Worm (Caenorhabditis elegans): ENCODE measurements around the gene C04A11.2.

Gene C04A11.2

ce11 chrX:13697520-13697919 is 28.9 kb upstream of the C04A11.2 start:
- TF ChIP-seq npax-4 (tag; optimal IDR thresholded peaks at IDR 0.05): no peak
- no peak for TF ChIP-seq hlh-13 (GFP tag; optimal IDR thresholded peaks at IDR 0.05)
- TF ChIP-seq K02D7.2 (tag; optimal IDR thresholded peaks at IDR 0.05): no peak
- TF ChIP-seq ceh-30 (tag; optimal IDR thresholded peaks at IDR 0.05): no peak

DNA sequence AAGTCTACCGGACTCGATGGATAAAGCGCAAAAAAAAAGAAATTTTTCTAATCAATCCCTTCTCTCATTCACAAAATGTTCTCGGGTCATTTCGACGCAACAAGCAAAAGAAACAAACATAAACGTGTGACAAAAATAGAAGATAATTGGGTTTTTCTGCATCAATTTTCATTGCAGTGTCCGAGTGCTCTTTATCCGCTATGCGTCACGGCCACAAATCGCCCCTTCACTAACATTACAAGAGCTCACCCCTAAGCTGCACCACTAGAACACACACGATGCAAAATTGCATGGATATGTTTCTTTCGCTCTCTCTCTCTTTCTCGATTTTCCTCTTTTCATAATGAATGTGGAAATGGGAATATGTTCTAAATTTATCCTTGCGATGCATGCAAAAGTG is 27.5 kb upstream of the C04A11.2 start:
- TF ChIP-seq nfya-1 (tag; optimal IDR thresholded peaks at IDR 0.05): peak; percentile 10
- TF ChIP-seq sdc-2 (tag; optimal IDR thresholded peaks at IDR 0.05): peak; percentile 67
- no peak for TF ChIP-seq unc-55 (GFP tag; optimal IDR thresholded peaks at IDR 0.05)
- peak; percentile 54 for TF ChIP-seq unc-42 (tag; optimal IDR thresholded peaks at IDR 0.05)

DNA sequence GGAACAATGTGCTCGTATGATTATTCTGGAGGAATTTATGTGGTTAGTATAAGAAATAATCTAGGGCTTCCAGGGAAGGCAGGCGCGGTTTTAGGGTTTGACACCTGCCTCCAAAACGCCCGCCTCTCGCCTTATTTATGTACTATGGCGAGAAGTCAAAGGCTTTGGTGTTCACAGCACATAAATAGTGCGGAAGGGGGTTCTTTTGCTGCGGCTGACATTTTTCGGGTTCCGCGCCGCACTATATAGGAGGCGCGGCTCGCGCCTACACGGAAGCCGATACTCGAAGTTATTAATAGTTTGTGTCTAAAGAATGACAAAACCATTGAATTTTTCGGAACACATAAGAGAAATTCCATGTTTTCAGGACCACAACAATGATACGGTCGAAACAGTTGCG is 21.7 kb upstream of the C04A11.2 start:
- TF ChIP-seq lin-11 (tag; optimal IDR thresholded peaks at IDR 0.05) (no peak), ceh-24 (tag; optimal IDR thresholded peaks at IDR 0.05) (no peak)

DNA sequence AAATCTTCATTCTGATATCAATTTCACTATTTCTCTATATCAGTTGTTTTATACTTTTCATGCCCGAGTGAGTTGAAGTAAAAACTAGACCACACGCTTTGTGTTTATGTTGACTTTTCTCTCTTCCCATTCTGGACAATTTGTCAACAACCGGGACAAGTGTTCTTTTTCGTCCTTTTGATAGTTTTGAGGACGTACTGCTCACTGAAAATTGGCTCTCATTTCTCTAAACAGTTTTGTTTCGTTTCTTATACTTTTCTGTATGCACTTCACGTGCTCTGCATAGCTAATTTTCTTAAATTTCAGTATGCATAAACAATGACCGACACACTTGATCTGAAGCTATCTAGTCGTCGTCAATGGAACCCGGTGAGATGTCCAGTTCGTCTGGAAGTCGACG is 19.0 kb upstream of the C04A11.2 start, which contains the start of gene adm-2:
Gene adm-2 (plus strand): TSS at position 301 of the 400 bp plus-strand sequence.
- TF ChIP-seq ceh-9 (tag; optimal IDR thresholded peaks at IDR 0.05) (no peak), madf-2 (tag; optimal IDR thresholded peaks at IDR 0.05) (no peak), zip-5 (tag; optimal IDR thresholded peaks at IDR 0.05) (no peak), pag-3 (tag; optimal IDR thresholded peaks at IDR 0.05; ENCODE audit: borderline replicate concordance) (no peak)

ce11 chrX:13687111-13687512 is 18.5 kb upstream of the C04A11.2 start:
- no peak for TF ChIP-seq ahr-1 (tag; optimal IDR thresholded peaks at IDR 0.05)
- no peak for TF ChIP-seq ceh-48 (tag; optimal IDR thresholded peaks at IDR 0.05)
- peak; percentile 26 for TF ChIP-seq sox-2 (GFP tag; IDR thresholded peaks at IDR 0.05)
- TF ChIP-seq C08G9.2 (tag; optimal IDR thresholded peaks at IDR 0.05): no peak
- TF ChIP-seq ets-4 (tag; optimal IDR thresholded peaks at IDR 0.05): peak; percentile 10
- TF ChIP-seq syd-9 (tag; optimal IDR thresholded peaks at IDR 0.05): peak; percentile 57
- peak; percentile 39 for TF ChIP-seq hlh-8 (tag; optimal IDR thresholded peaks at IDR 0.05)
- no peak for TF ChIP-seq eyg-1 (tag; optimal IDR thresholded peaks at IDR 0.05)
- peak; percentile 72 for TF ChIP-seq nfya-1 (tag; optimal IDR thresholded peaks at IDR 0.05)
- TF ChIP-seq tbx-2 (tag; optimal IDR thresholded peaks at IDR 0.05): peak; percentile 61
- TF ChIP-seq ama-1 (optimal IDR thresholded peaks at IDR 0.05): no peak
- no peak for TF ChIP-seq unc-3 (GFP tag; conservative IDR thresholded peaks at IDR 0.05)
- TF ChIP-seq unc-3 (tag; optimal IDR thresholded peaks at IDR 0.05): no peak
- peak; percentile 0 for TF ChIP-seq hlh-6 (tag; optimal IDR thresholded peaks at IDR 0.05)
- TF ChIP-seq ceh-2 (tag; optimal IDR thresholded peaks at IDR 0.05): peak; percentile 39
- peak; percentile 51 for TF ChIP-seq ceh-18 (tag; optimal IDR thresholded peaks at IDR 0.05)
- TF ChIP-seq fkh-6 (tag; optimal IDR thresholded peaks at IDR 0.05): no peak
- peak; percentile 28 for TF ChIP-seq rnt-1 (tag; optimal IDR thresholded peaks at IDR 0.05)
- TF ChIP-seq unc-55 (GFP tag; optimal IDR thresholded peaks at IDR 0.05): peak; percentile 95
- TF ChIP-seq sdc-2 (tag; optimal IDR thresholded peaks at IDR 0.05): peak; percentile 85
- TF ChIP-seq pax-1 (tag; optimal IDR thresholded peaks at IDR 0.05): no peak
- peak; percentile 6 for TF ChIP-seq lim-6 (tag; optimal IDR thresholded peaks at IDR 0.05)
- no peak for TF ChIP-seq sox-4 (tag; optimal IDR thresholded peaks at IDR 0.05)
- TF ChIP-seq ceh-34 (tag; optimal IDR thresholded peaks at IDR 0.05): peak; percentile 26
- peak; percentile 40 for TF ChIP-seq hlh-30 (tag; optimal IDR thresholded peaks at IDR 0.05; ENCODE audit: insufficient read depth)
- TF ChIP-seq unc-86 (tag; optimal IDR thresholded peaks at IDR 0.05): no peak
- no peak for TF ChIP-seq che-1 (tag; optimal IDR thresholded peaks at IDR 0.05)
- TF ChIP-seq unc-42 (tag; optimal IDR thresholded peaks at IDR 0.05): peak; percentile 53
- TF ChIP-seq ceh-19 (GFP tag; optimal IDR thresholded peaks at IDR 0.05): peak; percentile 2
- TF ChIP-seq ref-2 (tag; optimal IDR thresholded peaks at IDR 0.05): peak; percentile 50
- TF ChIP-seq dve-1 (tag; optimal IDR thresholded peaks at IDR 0.05): no peak
- no peak for TF ChIP-seq elt-4 (tag; optimal IDR thresholded peaks at IDR 0.05)
- TF ChIP-seq fax-1 (tag; optimal IDR thresholded peaks at IDR 0.05): no peak
- no peak for TF ChIP-seq F13H6.1 (tag; optimal IDR thresholded peaks at IDR 0.05)
- no peak for TF ChIP-seq Y22D7AL.16 (tag; optimal IDR thresholded peaks at IDR 0.05)
- no peak for TF ChIP-seq gmeb-2 (tag; optimal IDR thresholded peaks at IDR 0.05)
- TF ChIP-seq ceh-31 (tag; optimal IDR thresholded peaks at IDR 0.05): peak; percentile 89
